Worm (Caenorhabditis elegans) whole organism, L4/young adult: ENCODE measurements around the gene B0507.7.

Experiments
- dao-5 ChIP-seq: sonication (generic microtip); optimal IDR thresholded peaks from 2 replicates; lab custom pipeline; 2016; ENCODE audit warnings: missing genotype, missing genetic modification characterization, moderate library complexity, missing compliant biosample characterization
- him-1 ChIP-seq: sonication (generic microtip); optimal IDR thresholded peaks from 2 replicates; lab custom pipeline; 2016; ENCODE audit warnings: missing genotype, missing genetic modification reagents, missing genetic modification characterization, missing compliant biosample characterization

DNA sequence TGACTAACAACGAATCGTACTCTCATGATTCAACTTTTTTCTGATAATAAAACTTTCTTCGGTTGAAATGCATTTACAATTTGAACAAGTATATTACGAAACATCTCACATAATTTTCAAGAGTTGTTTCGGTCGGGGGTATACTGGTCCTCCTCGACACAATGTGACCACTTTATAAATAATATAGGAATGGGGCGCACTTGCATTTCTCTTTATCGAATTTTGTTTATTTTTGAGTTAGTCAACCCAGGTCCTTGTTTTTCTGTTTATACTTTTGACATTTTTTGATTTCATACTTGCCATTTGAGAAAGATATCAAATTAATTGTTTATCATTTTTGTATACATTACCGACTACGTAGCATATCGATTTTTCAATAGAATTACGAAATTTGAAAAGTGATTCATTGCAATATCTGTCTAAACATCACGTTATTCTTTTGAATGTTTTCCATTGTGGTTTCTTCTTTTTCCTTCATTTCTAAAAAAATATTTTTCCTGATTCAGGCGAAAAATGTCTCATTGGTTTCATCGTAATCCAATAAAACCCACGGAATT, 15.4 kb upstream of the B0507.7 start, which contains the start of gene B0507.2:
- no peak for TF ChIP-seq dao-5 (tag; lab: Kevin White, UChicago)
- TF ChIP-seq him-1 (tag; lab: Kevin White, UChicago), result no peak
